Worm (Caenorhabditis elegans) whole organism, L4 larva: Measurements from ENCODE around the gene F44B9.5.

Source experiments
- F26F4.8 ChIP-seq: fragments of 200-800 bp; sonication (Bioruptor generic); conservative IDR thresholded peaks from 2 replicates; pipeline ENCODE4 v1.3.6; 2022; ENCODE audit warnings: missing genetic modification characterization, missing compliant biosample characterization
- F44E2.7 ChIP-seq: fragments of 200-800 bp; sonication (Bioruptor generic); IDR thresholded peaks from 2 replicates; pipeline ENCODE4 v2.1.2; 2022; ENCODE audit warnings: missing genetic modification characterization, missing compliant biosample characterization
- T20F7.1 ChIP-seq: fragments of 200-800 bp; sonication (Bioruptor generic); optimal IDR thresholded peaks from 2 replicates; lab custom pipeline; 2018; ENCODE audit warnings: mild to moderate bottlenecking, missing genetic modification characterization, missing compliant biosample characterization
- Y48G9A.11 ChIP-seq: fragments of 200-800 bp; sonication (Bioruptor generic); IDR thresholded peaks from 2 replicates; pipeline ENCODE4 v1.3.6; 2022; ENCODE audit warnings: missing genetic modification reagents, missing genetic modification characterization, missing compliant biosample characterization
- Y75B8A.6 ChIP-seq: fragments of 200-800 bp; sonication (Bioruptor generic); IDR thresholded peaks from 2 replicates; pipeline ENCODE4 v1.3.6; 2022; ENCODE audit warnings: missing genetic modification reagents, missing genetic modification characterization, missing compliant biosample characterization
- aly-2 ChIP-seq: sonication (generic microtip); optimal IDR thresholded peaks from 2 replicates; lab custom pipeline; 2018; ENCODE audit warnings: missing biosample characterization, missing genetic modification characterization
- ama-1 ChIP-seq: fragments of 150-350 bp; optimal IDR thresholded peaks from 2 replicates; lab custom pipeline; 2014; ENCODE audit warnings: inconsistent platforms, mixed read lengths
- arid-1 ChIP-seq: fragments of 200-800 bp; sonication (Bioruptor generic); conservative IDR thresholded peaks from 2 replicates; pipeline ENCODE4 v1.3.6; 2022; ENCODE audit warnings: missing genetic modification reagents, missing genetic modification characterization, missing compliant biosample characterization
- ceh-44 ChIP-seq: fragments of 200-800 bp; sonication (Bioruptor generic); IDR thresholded peaks from 2 replicates; pipeline ENCODE4 v1.3.6; 2022; ENCODE audit warnings: missing genetic modification reagents, missing genetic modification characterization, missing compliant biosample characterization
- ceh-62 ChIP-seq: sonication (generic microtip); optimal IDR thresholded peaks from 2 replicates; lab custom pipeline; 2017; ENCODE audit warnings: missing biosample characterization, missing genetic modification characterization
- ctbp-1 ChIP-seq: fragments of 200-800 bp; sonication (Bioruptor generic); IDR thresholded peaks from 2 replicates; pipeline ENCODE4 v1.3.6; 2022; ENCODE audit warnings: missing genetic modification reagents, missing genetic modification characterization, missing compliant biosample characterization
- daf-16 ChIP-seq, 3 experiments: sonication (generic microtip); optimal IDR thresholded peaks; 2 replicates each; lab custom pipeline; 2016 to 2017; ENCODE audit warnings: missing genetic modification characterization in 3 of 3, missing genetic modification reagents in 3 of 3, mild to moderate bottlenecking in 2 of 3, missing compliant biosample characterization in 2 of 3, missing biosample characterization in 1 of 3, moderate library complexity in 1 of 3
- dmd-6 ChIP-seq: fragments of 200-800 bp; sonication (Bioruptor generic); IDR thresholded peaks from 2 replicates; pipeline ENCODE4 v1.3.6; 2022; ENCODE audit warnings: missing genetic modification reagents, missing genetic modification characterization, missing compliant biosample characterization
- dmd-8 ChIP-seq: fragments of 200-800 bp; sonication (Bioruptor generic); IDR thresholded peaks from 2 replicates; pipeline ENCODE4 v1.3.6; 2022; ENCODE audit warnings: missing genetic modification characterization, missing compliant biosample characterization
- dmd-9 ChIP-seq: fragments of 200-800 bp; sonication (Bioruptor generic); IDR thresholded peaks from 2 replicates; pipeline ENCODE4 v1.3.6; 2022; ENCODE audit warnings: missing genetic modification reagents, missing genetic modification characterization, missing compliant biosample characterization
- dpl-1 ChIP-seq: fragments of 150-350 bp; optimal IDR thresholded peaks from 2 replicates; lab custom pipeline; 2014; ENCODE audit warnings: missing biosample characterization, missing genetic modification reagents, missing genetic modification characterization
- dve-1 ChIP-seq: sonication (generic microtip); optimal IDR thresholded peaks from 2 replicates; lab custom pipeline; 2017; ENCODE audit warnings: antibody characterized with exemption, mild to moderate bottlenecking, missing genetic modification characterization, missing compliant biosample characterization; ENCODE audit not compliant: insufficient read depth
- hlh-11 ChIP-seq: fragments of 200-800 bp; sonication (Bioruptor generic); optimal IDR thresholded peaks from 2 replicates; lab custom pipeline; 2018; ENCODE audit warnings: mild to moderate bottlenecking, missing genetic modification characterization, missing compliant biosample characterization
- hlh-30 ChIP-seq: sonication (generic microtip); optimal IDR thresholded peaks from 2 replicates; lab custom pipeline; 2017; ENCODE audit warnings: antibody characterized with exemption, mild to moderate bottlenecking, missing genetic modification characterization, missing compliant biosample characterization; ENCODE audit not compliant: insufficient read depth
- lin-13 ChIP-seq: fragments of 150-350 bp; optimal IDR thresholded peaks from 2 replicates; lab custom pipeline; 2014; ENCODE audit warnings: missing biosample characterization, missing genetic modification reagents, missing genetic modification characterization
- lin-38 ChIP-seq: fragments of 200-800 bp; sonication (Bioruptor generic); IDR thresholded peaks from 2 replicates; pipeline ENCODE4 v1.3.6; 2022; ENCODE audit warnings: missing genetic modification reagents, missing genetic modification characterization, missing compliant biosample characterization
- lsy-2 ChIP-seq, 2 experiments: fragments of 150-350 bp in 1 of 2; sonication (generic microtip) in 1 of 2; optimal IDR thresholded peaks; 2 replicates each; lab custom pipeline; 2014 to 2017; ENCODE audit warnings: missing biosample characterization in 2 of 2, missing genetic modification characterization in 2 of 2
- madf-5 ChIP-seq, 2 experiments: fragments of 200-800 bp; sonication (Bioruptor generic); IDR thresholded peaks; 2 replicates each; pipeline ENCODE4 v1.3.6; 2022; ENCODE audit warnings: missing compliant biosample characterization in 2 of 2, missing genetic modification characterization in 2 of 2
- mdl-1 ChIP-seq, 2 experiments: fragments of 150-350 bp in 1 of 2; sonication (generic microtip) in 1 of 2; optimal IDR thresholded peaks; 2 replicates each; lab custom pipeline; 2014 to 2017; ENCODE audit warnings: missing biosample characterization in 2 of 2, missing genetic modification characterization in 2 of 2
- mdt-29 ChIP-seq: fragments of 200-800 bp; sonication (Bioruptor generic); IDR thresholded peaks from 2 replicates; pipeline ENCODE4 v1.3.6; 2022; ENCODE audit warnings: missing genetic modification reagents, missing genetic modification characterization, missing compliant biosample characterization
- mep-1 ChIP-seq: fragments of 150-350 bp; sonication (generic microtip); optimal IDR thresholded peaks from 3 replicates; lab custom pipeline; 2014; ENCODE audit warnings: missing biosample characterization, missing genetic modification characterization
- nhr-10 ChIP-seq: fragments of 150-350 bp; optimal IDR thresholded peaks from 2 replicates; lab custom pipeline; 2014; ENCODE audit warnings: missing biosample characterization, missing genetic modification characterization
- nhr-11 ChIP-seq: fragments of 150-350 bp; optimal IDR thresholded peaks from 2 replicates; lab custom pipeline; 2014; ENCODE audit warnings: missing biosample characterization, missing genetic modification characterization
- nhr-25 ChIP-seq: sonication (generic microtip); optimal IDR thresholded peaks from 2 replicates; lab custom pipeline; 2017; ENCODE audit warnings: missing genetic modification characterization, mild to moderate bottlenecking, missing compliant biosample characterization, antibody characterized with exemption, moderate library complexity, borderline replicate concordance; ENCODE audit not compliant: insufficient read depth
- nhr-28 ChIP-seq: fragments of 150-350 bp; optimal IDR thresholded peaks from 2 replicates; lab custom pipeline; 2014; ENCODE audit warnings: missing biosample characterization, missing genetic modification characterization
- nhr-6 ChIP-seq: fragments of 150-350 bp; optimal IDR thresholded peaks from 2 replicates; lab custom pipeline; 2014; ENCODE audit warnings: missing biosample characterization, missing genetic modification characterization
- nhr-77 ChIP-seq: fragments of 150-350 bp; optimal IDR thresholded peaks from 2 replicates; lab custom pipeline; 2014; ENCODE audit warnings: missing biosample characterization, missing genetic modification characterization
- php-3 ChIP-seq: fragments of 200-800 bp; sonication (Bioruptor generic); IDR thresholded peaks from 2 replicates; pipeline ENCODE4 v1.3.6; 2022; ENCODE audit warnings: missing genetic modification reagents, missing genetic modification characterization, missing compliant biosample characterization
- pqm-1 ChIP-seq: sonication (generic microtip); optimal IDR thresholded peaks from 2 replicates; lab custom pipeline; 2017; ENCODE audit warnings: missing biosample characterization, missing genetic modification characterization
- sdz-12 ChIP-seq: fragments of 200-800 bp; sonication (Bioruptor generic); optimal IDR thresholded peaks from 2 replicates; lab custom pipeline; 2018; ENCODE audit warnings: mild to moderate bottlenecking, missing genetic modification characterization, missing compliant biosample characterization
- snpc-1.2 ChIP-seq: fragments of 200-800 bp; sonication (Bioruptor generic); IDR thresholded peaks from 2 replicates; pipeline ENCODE4 v1.3.6; 2022; ENCODE audit warnings: missing genetic modification reagents, missing genetic modification characterization, missing compliant biosample characterization
- tag-97 ChIP-seq: fragments of 200-800 bp; sonication (Bioruptor generic); IDR thresholded peaks from 2 replicates; pipeline ENCODE4 v1.3.6; 2022; ENCODE audit warnings: missing genetic modification characterization, missing compliant biosample characterization
- tra-1 ChIP-seq: fragments of 200-800 bp; sonication (Bioruptor generic); IDR thresholded peaks from 2 replicates; pipeline ENCODE4 v1.3.6; 2022; ENCODE audit warnings: missing genetic modification reagents, missing genetic modification characterization, missing compliant biosample characterization
- unc-39 ChIP-seq: sonication (generic microtip); optimal IDR thresholded peaks from 2 replicates; lab custom pipeline; 2017; ENCODE audit warnings: missing biosample characterization, missing genetic modification characterization
- unc-62 ChIP-seq, 3 experiments: fragments of 150-350 bp in 1 of 3; sonication (generic microtip); optimal IDR thresholded peaks in 2 of 3; peaks in 1 of 3; 1 replicate in 1 of 3; 2 replicates in 2 of 3; lab custom pipeline; 2014 to 2017; ENCODE audit warnings: missing biosample characterization in 3 of 3, missing genetic modification characterization in 3 of 3, missing genetic modification reagents in 3 of 3, missing genotype in 1 of 3
- zag-1 ChIP-seq: fragments of 150-350 bp; optimal IDR thresholded peaks from 2 replicates; lab custom pipeline; 2014; ENCODE audit warnings: missing biosample characterization, missing genetic modification characterization
- zfp-3 ChIP-seq: fragments of 200-800 bp; sonication (Bioruptor generic); conservative IDR thresholded peaks from 2 replicates; pipeline ENCODE4 v1.3.6; 2022; ENCODE audit warnings: missing genetic modification reagents, missing genetic modification characterization, missing compliant biosample characterization
- zip-2 ChIP-seq: fragments of 150-350 bp; optimal IDR thresholded peaks from 2 replicates; lab custom pipeline; 2014; ENCODE audit warnings: missing biosample characterization, missing genetic modification characterization

The F44B9.5 gene

ce11 chrIII:7973968-7974607 is 42.2 kb downstream of the F44B9.5 start:
- TF ChIP-seq madf-5 (GFP tag; IDR thresholded peaks at IDR 0.05; lab: Robert Waterston, UW) (0 out of 4 replicates have a peak, but pooled peaks of 1 of the 2 experiments have one; percentile 38), mdt-29 (GFP tag; lab: Robert Waterston, UW) (no peak), snpc-1.2 (no peak), ceh-62 (tag; lab: Kevin White, UChicago) (no peak), unc-62 (GFP tag; optimal IDR thresholded peaks at IDR 0.05 in 1 of 2; lab: Kevin White, UChicago) (no peak), unc-62 (tag; optimal IDR thresholded peaks at IDR 0.05; lab: Kevin White, UChicago) (no peak), ctbp-1 (GFP tag; lab: Robert Waterston, UW) (0 out of 2 replicates have a peak, but pooled peaks have one; percentile 7), nhr-10 (tag; lab: Kevin White, UChicago) (no peak), daf-16 (GFP tag; optimal IDR thresholded peaks at IDR 0.05; lab: Kevin White, UChicago) (no peak), daf-16 (tag; optimal IDR thresholded peaks at IDR 0.05; lab: Kevin White, UChicago) (peak; percentile 53), dve-1 (peak; percentile 71), T20F7.1 (GFP tag; lab: Kevin White, UChicago) (peak; percentile 17), php-3 (GFP tag; lab: Robert Waterston, UW) (peak; percentile 82), Y75B8A.6 (GFP tag; lab: Robert Waterston, UW) (no peak), zip-2 (peak; percentile 2), nhr-25 (no peak), nhr-6 (tag; lab: Kevin White, UChicago) (peak; percentile 16), hlh-11 (tag; lab: Kevin White, UChicago) (peak; percentile 42), nhr-11 (peak; percentile 45), aly-2 (tag; lab: Kevin White, UChicago) (no peak), arid-1 (GFP tag; lab: Robert Waterston, UW) (0 out of 2 replicates have a peak, but pooled peaks have one; percentile 10), sdz-12 (GFP tag; lab: Kevin White, UChicago) (no peak), tag-97 (no peak), mdl-1 (tag; optimal IDR thresholded peaks at IDR 0.05; lab: Kevin White, UChicago) (peak in 1 of 2 experiments; percentile 26), ceh-44 (GFP tag; lab: Robert Waterston, UW) (no peak), pqm-1 (tag; lab: Kevin White, UChicago) (peak; percentile 6), nhr-77 (tag; lab: Kevin White, UChicago) (no peak), dpl-1 (GFP tag; lab: Kevin White, UChicago) (no peak), dmd-8 (no peak), zfp-3 (no peak), ama-1 (peak; percentile 70), nhr-28 (tag; lab: Kevin White, UChicago) (peak; percentile 48), lin-38 (GFP tag; lab: Robert Waterston, UW) (0 out of 2 replicates have a peak, but pooled peaks have one; percentile 11), lsy-2 (tag; optimal IDR thresholded peaks at IDR 0.05; lab: Kevin White, UChicago) (peak in 1 of 2 experiments; percentile 28), lin-13 (GFP tag; lab: Kevin White, UChicago) (peak; percentile 12), tra-1 (no peak), F26F4.8 (GFP tag; lab: Robert Waterston, UW) (no peak), Y48G9A.11 (GFP tag; lab: Robert Waterston, UW) (no peak), zag-1 (tag; lab: Kevin White, UChicago) (no peak), hlh-30 (tag; lab: Kevin White, UChicago) (peak; percentile 68), dmd-6 (GFP tag; lab: Robert Waterston, UW) (peak; percentile 32; the same call in 1 of the 2 replicates), F44E2.7 (GFP tag; lab: Robert Waterston, UW) (no peak), unc-39 (tag; lab: Kevin White, UChicago) (no peak), mep-1 (tag; lab: Kevin White, UChicago) (peak; percentile 65), dmd-9 (GFP tag; lab: Robert Waterston, UW) (no peak)
